Fruit fly (Drosophila melanogaster) whole organism, embryonic: Measurements from ENCODE around the gene CG14221.

Experiments
- Abd-B ChIP-seq: fragments of 200-800 bp; sonication (Bioruptor generic); optimal IDR thresholded peaks from 2 replicates; lab custom pipeline; 2018; ENCODE audit warnings: missing biosample characterization, mild to moderate bottlenecking, missing genetic modification characterization, moderate library complexity
- Atf-2 ChIP-seq: fragments of 200-800 bp; sonication (Bioruptor generic); optimal IDR thresholded peaks from 2 replicates; lab custom pipeline; 2016; ENCODE audit warnings: missing biosample characterization, missing genetic modification characterization
- CG10274 ChIP-seq: fragments of 200-800 bp; sonication (Bioruptor generic); optimal IDR thresholded peaks from 3 replicates; lab custom pipeline; 2017; ENCODE audit warnings: missing biosample characterization, mild to moderate bottlenecking, missing genetic modification characterization
- CG10321 ChIP-seq: fragments of 200-800 bp; sonication (Bioruptor generic); IDR thresholded peaks from 2 replicates; pipeline ENCODE4 v1.3.6; 2022; ENCODE audit warnings: missing biosample characterization, missing genetic modification characterization
- CG11085 ChIP-seq: fragments of 200-800 bp; sonication (Bioruptor generic); IDR thresholded peaks from 2 replicates; pipeline ENCODE4 v1.3.6; 2022; ENCODE audit warnings: missing biosample characterization, missing genetic modification characterization
- CG11398 ChIP-seq: fragments of 200-800 bp; sonication (Bioruptor generic); optimal IDR thresholded peaks from 2 replicates; lab custom pipeline; 2016; ENCODE audit warnings: missing biosample characterization, missing genetic modification characterization
- CG12219 ChIP-seq: fragments of 200-800 bp; sonication (Bioruptor generic); optimal IDR thresholded peaks from 3 replicates; lab custom pipeline; 2018; ENCODE audit warnings: missing biosample characterization, mild to moderate bottlenecking, missing genetic modification characterization
- CG13624 ChIP-seq: fragments of 200-800 bp; sonication (Bioruptor generic); optimal IDR thresholded peaks from 2 replicates; lab custom pipeline; 2016; ENCODE audit warnings: missing biosample characterization, missing genetic modification characterization
- CG15073 ChIP-seq: fragments of 200-800 bp; sonication (Bioruptor generic); optimal IDR thresholded peaks from 2 replicates; lab custom pipeline; 2016; ENCODE audit warnings: missing biosample characterization, missing genetic modification characterization
- CG17612 ChIP-seq: fragments of 200-800 bp; sonication (Bioruptor generic); IDR thresholded peaks from 2 replicates; pipeline ENCODE4 v1.3.6; 2022; ENCODE audit warnings: missing biosample characterization, missing genetic modification characterization
- CG18011 ChIP-seq: fragments of 200-800 bp; sonication (Bioruptor generic); optimal IDR thresholded peaks from 2 replicates; lab custom pipeline; 2017; ENCODE audit warnings: missing biosample characterization, missing genetic modification characterization, mild to moderate bottlenecking, moderate library complexity, missing genotype
- CG33557 ChIP-seq: fragments of 200-800 bp; sonication (Bioruptor generic); optimal IDR thresholded peaks from 2 replicates; lab custom pipeline; 2019; ENCODE audit warnings: missing biosample characterization, mild to moderate bottlenecking, missing genetic modification characterization, moderate library complexity
- CG4360 ChIP-seq: fragments of 200-800 bp; sonication (Bioruptor generic); IDR thresholded peaks from 2 replicates; pipeline ENCODE4 v1.3.6; 2022; ENCODE audit warnings: missing biosample characterization, missing genetic modification characterization
- CG4617 ChIP-seq: fragments of 200-800 bp; sonication (Bioruptor generic); optimal IDR thresholded peaks from 3 replicates; lab custom pipeline; 2016; ENCODE audit warnings: missing biosample characterization, missing genetic modification characterization, borderline replicate concordance
- CG4854 ChIP-seq: fragments of 200-800 bp; sonication (Bioruptor generic); optimal IDR thresholded peaks from 2 replicates; lab custom pipeline; 2016; ENCODE audit warnings: missing biosample characterization, missing genetic modification characterization, inconsistent platforms
- CG6791 ChIP-seq: fragments of 200-800 bp; sonication (Bioruptor generic); IDR thresholded peaks from 3 replicates; pipeline ENCODE4 v1.3.6; 2022; ENCODE audit warnings: missing biosample characterization, missing genetic modification characterization; ENCODE audit not compliant: partially characterized antibody
- CG8388 ChIP-seq: fragments of 200-800 bp; sonication (Bioruptor generic); optimal IDR thresholded peaks from 2 replicates; lab custom pipeline; 2019; ENCODE audit warnings: missing biosample characterization, mild to moderate bottlenecking, missing genetic modification characterization, moderate library complexity
- CG9609 ChIP-seq: fragments of 200-800 bp; sonication (Bioruptor generic); optimal IDR thresholded peaks from 3 replicates; lab custom pipeline; 2016; ENCODE audit warnings: missing biosample characterization, missing genetic modification characterization
- CrebB ChIP-seq: fragments of 200-800 bp; sonication (Bioruptor generic); optimal IDR thresholded peaks from 3 replicates; lab custom pipeline; 2018; ENCODE audit warnings: missing biosample characterization, mild to moderate bottlenecking, missing genetic modification characterization
- D ChIP-seq, 2 experiments: fragments of 200-800 bp in 1 of 2; fragments of >200 bp in 1 of 2; sonication (Bioruptor generic) in 1 of 2; optimal IDR thresholded peaks; 2 replicates in 1 of 2; 3 replicates in 1 of 2; lab custom pipeline; 2017; ENCODE audit warnings: mild to moderate bottlenecking in 1 of 2, missing biosample characterization in 1 of 2, missing genetic modification characterization in 1 of 2, missing genetic modification reagents in 1 of 2
- Hand ChIP-seq: fragments of 200-800 bp; sonication (Bioruptor generic); optimal IDR thresholded peaks from 2 replicates; lab custom pipeline; 2017; ENCODE audit warnings: mild to moderate bottlenecking, missing biosample characterization, missing genetic modification reagents, missing genetic modification characterization
- Mes4 ChIP-seq: fragments of 200-800 bp; sonication (Bioruptor generic); optimal IDR thresholded peaks from 2 replicates; lab custom pipeline; 2016; ENCODE audit warnings: missing biosample characterization, missing genetic modification characterization
- YL-1 ChIP-seq: fragments of 200-800 bp; sonication (Bioruptor generic); optimal IDR thresholded peaks from 3 replicates; lab custom pipeline; 2017; ENCODE audit warnings: missing biosample characterization, mild to moderate bottlenecking, missing genetic modification characterization
- amos ChIP-seq: fragments of 200-800 bp; sonication (Bioruptor generic); IDR thresholded peaks from 2 replicates; pipeline ENCODE4 v1.3.6; 2022; ENCODE audit warnings: missing biosample characterization, missing genetic modification characterization; ENCODE audit not compliant: partially characterized antibody
- az2 ChIP-seq: fragments of 200-800 bp; sonication (Bioruptor generic); optimal IDR thresholded peaks from 3 replicates; lab custom pipeline; 2016; ENCODE audit warnings: missing biosample characterization, missing genetic modification characterization
- btn ChIP-seq: fragments of 200-800 bp; sonication (Bioruptor generic); optimal IDR thresholded peaks from 2 replicates; lab custom pipeline; 2016; ENCODE audit warnings: missing biosample characterization, missing genetic modification characterization
- dan ChIP-seq: fragments of 200-800 bp; sonication (Bioruptor generic); IDR thresholded peaks from 2 replicates; pipeline ENCODE4 v1.3.6; 2022; ENCODE audit warnings: missing biosample characterization, missing genetic modification characterization
- dmrt11E ChIP-seq: fragments of 200-800 bp; sonication (Bioruptor generic); optimal IDR thresholded peaks from 3 replicates; lab custom pipeline; 2018; ENCODE audit warnings: missing biosample characterization, mild to moderate bottlenecking, missing genetic modification characterization, moderate library complexity
- fd64A ChIP-seq: fragments of 200-800 bp; sonication (Bioruptor generic); optimal IDR thresholded peaks from 3 replicates; lab custom pipeline; 2018; ENCODE audit warnings: missing biosample characterization, mild to moderate bottlenecking, missing genetic modification characterization
- gce ChIP-seq: fragments of 200-800 bp; sonication (Bioruptor generic); IDR thresholded peaks from 3 replicates; pipeline ENCODE4 v1.3.6; 2022; ENCODE audit warnings: missing biosample characterization, missing genetic modification characterization
- gro ChIP-seq: fragments of 200-800 bp; sonication (Bioruptor generic); optimal IDR thresholded peaks from 2 replicates; lab custom pipeline; 2016; ENCODE audit warnings: missing biosample characterization, missing genetic modification characterization
- gsb ChIP-seq: fragments of 200-800 bp; sonication (Bioruptor generic); IDR thresholded peaks from 2 replicates; pipeline ENCODE4 v1.3.6; 2022; ENCODE audit warnings: missing biosample characterization, missing genetic modification characterization
- insv ChIP-seq, 2 experiments: fragments of 200-800 bp; sonication (Bioruptor generic); optimal IDR thresholded peaks; 3 replicates each; lab custom pipeline; 2016 to 2018; ENCODE audit warnings: missing biosample characterization in 2 of 2, missing genetic modification characterization in 2 of 2
- jumu ChIP-seq: fragments of 200-800 bp; sonication (Bioruptor generic); optimal IDR thresholded peaks from 3 replicates; lab custom pipeline; 2016; ENCODE audit warnings: missing biosample characterization, missing genetic modification characterization
- kah ChIP-seq: fragments of 200-800 bp; sonication (Bioruptor generic); optimal IDR thresholded peaks from 2 replicates; lab custom pipeline; 2018; ENCODE audit warnings: missing biosample characterization, mild to moderate bottlenecking, missing genetic modification characterization
- ken ChIP-seq: fragments of 200-800 bp; sonication (Bioruptor generic); IDR thresholded peaks from 3 replicates; pipeline ENCODE4 v1.3.6; 2022; ENCODE audit warnings: missing biosample characterization, missing genetic modification characterization
- lmd ChIP-seq: fragments of 200-800 bp; sonication (Bioruptor generic); IDR thresholded peaks from 2 replicates; pipeline ENCODE4 v1.3.6; 2022; ENCODE audit warnings: missing biosample characterization, missing genetic modification characterization
- otp ChIP-seq: fragments of 200-800 bp; sonication (Bioruptor generic); IDR thresholded peaks from 3 replicates; pipeline ENCODE4, ENCODE4 v1.3.6; 2022; ENCODE audit warnings: missing biosample characterization, missing genetic modification characterization
- peb ChIP-seq: fragments of 200-800 bp; sonication (Bioruptor generic); IDR thresholded peaks from 2 replicates; pipeline ENCODE4 v1.3.6; 2022; ENCODE audit warnings: missing biosample characterization, missing genetic modification characterization
- ro ChIP-seq: fragments of 200-800 bp; sonication (Bioruptor generic); IDR thresholded peaks from 2 replicates; pipeline ENCODE4 v1.3.6; 2022; ENCODE audit warnings: missing biosample characterization, missing genetic modification characterization
- stwl ChIP-seq: fragments of 200-800 bp; sonication (Bioruptor generic); optimal IDR thresholded peaks from 3 replicates; lab custom pipeline; 2018; ENCODE audit warnings: missing biosample characterization, mild to moderate bottlenecking, missing genetic modification characterization, moderate library complexity
- tgo ChIP-seq: fragments of 200-800 bp; sonication (Bioruptor generic); IDR thresholded peaks from 3 replicates; pipeline ENCODE4 v1.3.6; 2022; ENCODE audit warnings: missing biosample characterization, missing genetic modification characterization
- trem ChIP-seq: fragments of 200-800 bp; optimal IDR thresholded peaks from 3 replicates; lab custom pipeline; 2019; ENCODE audit warnings: missing biosample characterization, mild to moderate bottlenecking, missing genetic modification characterization, moderate library complexity
- tx ChIP-seq: fragments of 200-800 bp; sonication (Bioruptor generic); optimal IDR thresholded peaks from 2 replicates; lab custom pipeline; 2016; ENCODE audit warnings: missing biosample characterization, missing genetic modification characterization

The CG14221 gene

dm6 chrX:19613473-19613872, 7.6 kb downstream of the CG14221 start (continued):
- TF ChIP-seq Hand (GFP tag; lab: Kevin White, UChicago) (peak; percentile 35), gce (GFP tag; lab: Robert Waterston, UW) (peak; percentile 60; the same call in 1 of the 3 replicates), CG17612 (GFP tag; lab: Robert Waterston, UW) (no peak), CG6791 (GFP tag; lab: Robert Waterston, UW) (peak; percentile 44; the same call in 1 of the 3 replicates), lmd (no peak), gro (GFP tag; lab: Kevin White, UChicago) (peak; percentile 33), CG10321 (GFP tag; lab: Robert Waterston, UW) (no peak), CG13624 (GFP tag; lab: Kevin White, UChicago) (peak; percentile 35), CG18011 (GFP tag; lab: Kevin White, UChicago) (peak; percentile 52), kah (GFP tag; lab: Kevin White, UChicago) (peak; percentile 41), CG33557 (GFP tag; lab: Kevin White, UChicago) (peak; percentile 58), jumu (GFP tag; lab: Kevin White, UChicago) (no peak), CG4617 (GFP tag; lab: Kevin White, UChicago) (no peak), CG15073 (GFP tag; lab: Kevin White, UChicago) (no peak), az2 (GFP tag; lab: Kevin White, UChicago) (no peak), dan (GFP tag; lab: Robert Waterston, UW) (no peak), tgo (no peak), tx (GFP tag; lab: Kevin White, UChicago) (no peak), peb (no peak), otp (GFP tag; lab: Robert Waterston, UW) (peak; percentile 59; the same call in 1 of the 3 replicates), CG9609 (GFP tag; lab: Kevin White, UChicago) (no peak), ken (GFP tag; lab: Robert Waterston, UW) (no peak), gsb (GFP tag; lab: Robert Waterston, UW) (0 out of 2 replicates have a peak, but pooled peaks have one; percentile 9), fd64A (GFP tag; lab: Kevin White, UChicago) (peak; percentile 53), CG12219 (no peak), amos (peak; percentile 34; the same call in 1 of the 2 replicates), Abd-B (GFP tag; lab: Kevin White, UChicago) (no peak), dmrt11E (tag; lab: Kevin White, UChicago) (peak; percentile 11), Mes4 (peak; percentile 61), Atf-2 (GFP tag; lab: Kevin White, UChicago) (no peak), CrebB (tag; lab: Kevin White, UChicago) (peak; percentile 81), CG11085 (GFP tag; lab: Robert Waterston, UW) (no peak), insv (GFP tag; optimal IDR thresholded peaks at IDR 0.05; lab: Kevin White, UChicago) (peak in 1 of 2 experiments; percentile 37), CG11398 (GFP tag; lab: Kevin White, UChicago) (no peak), ro (no peak), CG4360 (GFP tag; lab: Robert Waterston, UW) (no peak), btn (GFP tag; lab: Kevin White, UChicago) (peak; percentile 21), D (optimal IDR thresholded peaks at IDR 0.05; lab: Kevin White, UChicago) (no peak), D (GFP tag; optimal IDR thresholded peaks at IDR 0.05; lab: Kevin White, UChicago) (peak; percentile 18), stwl (tag; lab: Kevin White, UChicago) (peak; percentile 76), trem (tag; lab: Kevin White, UChicago) (peak; percentile 36), YL-1 (GFP tag; lab: Kevin White, UChicago) (peak; percentile 75), CG4854 (no peak), CG10274 (GFP tag; lab: Kevin White, UChicago) (peak; percentile 1), CG8388 (GFP tag; lab: Kevin White, UChicago) (peak; percentile 34)
